Fruit fly (Drosophila melanogaster): ENCODE measurements around the gene Atg8a.

The Atg8a gene

DNA sequence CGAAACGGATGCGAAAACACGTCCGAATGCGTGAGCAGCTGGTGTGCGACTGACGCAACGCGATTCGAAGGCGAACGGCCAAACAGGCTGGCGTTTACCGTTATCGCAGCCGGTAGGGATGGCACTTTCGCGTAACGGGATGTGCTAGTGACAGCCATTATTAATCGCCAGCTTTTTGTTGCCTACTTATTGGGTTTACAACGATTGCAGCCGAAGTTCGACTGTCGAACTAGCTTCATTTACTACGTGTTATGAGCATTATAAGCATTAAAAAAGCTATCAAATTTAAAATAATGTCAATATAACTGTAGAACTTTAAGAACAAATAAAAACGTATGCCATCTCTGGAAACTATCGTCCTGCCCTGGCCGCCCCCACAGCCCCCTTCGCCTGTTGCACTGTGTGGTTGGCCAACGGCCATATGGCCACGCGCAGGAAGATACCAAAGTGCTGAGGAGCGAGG lies 10.5 kb downstream of the Atg8a start, which contains the start of gene Rph (continued):
- no peak for TF ChIP-seq CG12236 (GFP tag; optimal IDR thresholded peaks at IDR 0.05)
- TF ChIP-seq CG9215 (GFP tag; IDR thresholded peaks at IDR 0.05): peak; percentile 39; the same call in 1 of the 2 replicates
- no peak for TF ChIP-seq Jarid2 (GFP tag; optimal IDR thresholded peaks at IDR 0.05)
- TF ChIP-seq toy (GFP tag; IDR thresholded peaks at IDR 0.05): no peak
- no peak for TF ChIP-seq tna (GFP tag; IDR thresholded peaks at IDR 0.05; ENCODE audit: partially characterized antibody)
- TF ChIP-seq Ets97D (GFP tag; optimal IDR thresholded peaks at IDR 0.05): no peak
- TF ChIP-seq CG2678 (tag; optimal IDR thresholded peaks at IDR 0.05): peak; percentile 29
- TF ChIP-seq maf-S (GFP tag; optimal IDR thresholded peaks at IDR 0.05): no peak
- TF ChIP-seq HLH54F (GFP tag; optimal IDR thresholded peaks at IDR 0.05): peak; percentile 3
- no peak for TF ChIP-seq ab (GFP tag; optimal IDR thresholded peaks at IDR 0.05)
- TF ChIP-seq Adf1 (GFP tag; IDR thresholded peaks at IDR 0.05): no peak
- peak; percentile 13 for TF ChIP-seq lilli (GFP tag; optimal IDR thresholded peaks at IDR 0.05)
- TF ChIP-seq HLH3B (GFP tag; IDR thresholded peaks at IDR 0.05): no peak
- TF ChIP-seq insv (GFP tag; optimal IDR thresholded peaks at IDR 0.05): no peak
- no peak for TF ChIP-seq CG5180 (GFP tag; optimal IDR thresholded peaks at IDR 0.05)
- TF ChIP-seq CG3847 (GFP tag; IDR thresholded peaks at IDR 0.05): peak; percentile 30; the same call in 1 of the 2 replicates
- no peak for TF ChIP-seq ara (GFP tag; IDR thresholded peaks at IDR 0.05)
- TF ChIP-seq CG13123 (GFP tag; optimal IDR thresholded peaks at IDR 0.05): no peak
- TF ChIP-seq CG12219 (GFP tag; optimal IDR thresholded peaks at IDR 0.05): no peak
- no peak for TF ChIP-seq CG14441 (GFP tag; IDR thresholded peaks at IDR 0.05)
- TF ChIP-seq CG9876 (GFP tag; optimal IDR thresholded peaks at IDR 0.05): no peak
- TF ChIP-seq cato (GFP tag; optimal IDR thresholded peaks at IDR 0.05; ENCODE audit: borderline replicate concordance): no peak
- 0 out of 2 replicates have a peak, but pooled peaks have one; percentile 17 for TF ChIP-seq Rfx (GFP tag; IDR thresholded peaks at IDR 0.05)
- no peak for TF ChIP-seq CrebB (tag; optimal IDR thresholded peaks at IDR 0.05)
- TF ChIP-seq sima (GFP tag; optimal IDR thresholded peaks at IDR 0.05): no peak
- TF ChIP-seq CG4617 (GFP tag; optimal IDR thresholded peaks at IDR 0.05; ENCODE audit: borderline replicate concordance): no peak
- TF ChIP-seq Hmr (GFP tag; optimal IDR thresholded peaks at IDR 0.05): peak; percentile 47
- peak; percentile 46 for TF ChIP-seq Fer1 (GFP tag; optimal IDR thresholded peaks at IDR 0.05)
- peak; percentile 50 for TF ChIP-seq CG9932 (GFP tag; IDR thresholded peaks at IDR 0.05)
- peak; percentile 60 for TF ChIP-seq Scr (GFP tag; IDR thresholded peaks at IDR 0.05; ENCODE audit: partially characterized antibody)
- peak; percentile 82 for TF ChIP-seq scrt (GFP tag; optimal IDR thresholded peaks at IDR 0.05)
- no peak for TF ChIP-seq CG8944 (GFP tag; optimal IDR thresholded peaks at IDR 0.05)
- TF ChIP-seq klu (GFP tag; IDR thresholded peaks at IDR 0.05): no peak
- TF ChIP-seq CG12071 (GFP tag; optimal IDR thresholded peaks at IDR 0.05): no peak
- TF ChIP-seq CG14965 (GFP tag; optimal IDR thresholded peaks at IDR 0.05; ENCODE audit: borderline replicate concordance): no peak
- no peak for TF ChIP-seq slp2 (GFP tag; optimal IDR thresholded peaks at IDR 0.05)
- TF ChIP-seq crol (GFP tag; IDR thresholded peaks at IDR 0.05): peak; percentile 70
- 0 out of 3 replicates have a peak, but pooled peaks have one; percentile 34 for TF ChIP-seq CG34224 (GFP tag; IDR thresholded peaks at IDR 0.05; ENCODE audit: partially characterized antibody)
- TF ChIP-seq ato (GFP tag; IDR thresholded peaks at IDR 0.05; ENCODE audit: partially characterized antibody): no peak
- no peak for TF ChIP-seq corto (GFP tag; optimal IDR thresholded peaks at IDR 0.05)
- TF ChIP-seq fd96Cb (tag; optimal IDR thresholded peaks at IDR 0.05): no peak
- peak; percentile 9 for TF ChIP-seq Nf-YC (tag; optimal IDR thresholded peaks at IDR 0.05)
- peak; percentile 66 for TF ChIP-seq CG2120 (GFP tag; optimal IDR thresholded peaks at IDR 0.05)
- no peak for TF ChIP-seq emc (GFP tag; optimal IDR thresholded peaks at IDR 0.05)
- TF ChIP-seq psq (GFP tag; optimal IDR thresholded peaks at IDR 0.05): no peak
- TF ChIP-seq pho (GFP tag; optimal IDR thresholded peaks at IDR 0.05): no peak
- TF ChIP-seq CG15696 (tag; optimal IDR thresholded peaks at IDR 0.05): no peak
- no peak for TF ChIP-seq CG5245 (GFP tag; optimal IDR thresholded peaks at IDR 0.05)
- TF ChIP-seq CG18599 (GFP tag; optimal IDR thresholded peaks at IDR 0.05): peak; percentile 76
- no peak for TF ChIP-seq E2f2 (GFP tag; IDR thresholded peaks at IDR 0.05)
- no peak for TF ChIP-seq CG4360 (GFP tag; IDR thresholded peaks at IDR 0.05)
